Fruit fly (Drosophila melanogaster) whole organism, pupa: Measurements from ENCODE around the gene ttm3.

Source experiments
- CG12605 ChIP-seq: fragments of 200-800 bp; sonication (Bioruptor generic); IDR thresholded peaks from 2 replicates; pipeline ENCODE4 v1.3.6; 2022; ENCODE audit warnings: missing biosample characterization, missing genetic modification characterization
- CG15710 ChIP-seq: fragments of 200-800 bp; sonication (Bioruptor generic); optimal IDR thresholded peaks from 2 replicates; lab custom pipeline; 2018; ENCODE audit warnings: missing biosample characterization, mild to moderate bottlenecking, missing genetic modification characterization, moderate library complexity

dm6 chr2L:22079332-22079731 is at the start of gene ttm3:
- no peak for TF ChIP-seq CG12605
- no peak for TF ChIP-seq CG15710 (tag; lab: Kevin White, UChicago)
